Worm (Caenorhabditis elegans) whole organism, L2 larva: ENCODE results near the gene ZK1058.9.

Experiments used
- R02D3.7 ChIP-seq: fragments of 150-350 bp; optimal IDR thresholded peaks from 2 replicates; lab custom pipeline; 2014; ENCODE audit warnings: missing biosample characterization, missing genetic modification characterization
- Y55F3AM.14 ChIP-seq: fragments of 200-800 bp; sonication (Bioruptor generic); optimal IDR thresholded peaks from 2 replicates; lab custom pipeline; 2018; ENCODE audit warnings: mild to moderate bottlenecking, missing genetic modification characterization, missing compliant biosample characterization
- alr-1 ChIP-seq: fragments of 150-350 bp; optimal IDR thresholded peaks from 2 replicates; lab custom pipeline; 2014; ENCODE audit warnings: missing biosample characterization, missing genetic modification characterization
- ama-1 ChIP-seq: fragments of 150-350 bp; optimal IDR thresholded peaks from 2 replicates; lab custom pipeline; 2018; ENCODE audit warnings: inconsistent platforms
- dmd-4 ChIP-seq: sonication (generic microtip); optimal IDR thresholded peaks from 2 replicates; lab custom pipeline; 2017; ENCODE audit warnings: missing biosample characterization, missing genetic modification characterization
- egl-27 ChIP-seq: sonication (generic microtip); optimal IDR thresholded peaks from 3 replicates; lab custom pipeline; 2017; ENCODE audit warnings: missing biosample characterization, missing genetic modification reagents, missing genetic modification characterization
- elt-3 ChIP-seq: sonication (generic microtip); optimal IDR thresholded peaks from 2 replicates; lab custom pipeline; 2017; ENCODE audit warnings: missing biosample characterization, missing genetic modification characterization
- mdl-1 ChIP-seq, 2 experiments: fragments of 150-350 bp in 1 of 2; sonication (generic microtip) in 1 of 2; optimal IDR thresholded peaks; 2 replicates each; lab custom pipeline; 2017; ENCODE audit warnings: missing biosample characterization in 2 of 2, missing genetic modification characterization in 2 of 2
- nhr-12 ChIP-seq: fragments of 150-350 bp; optimal IDR thresholded peaks from 2 replicates; lab custom pipeline; 2014; ENCODE audit warnings: missing biosample characterization, missing genetic modification characterization
- nhr-129 ChIP-seq: fragments of 150-350 bp; optimal IDR thresholded peaks from 2 replicates; lab custom pipeline; 2014; ENCODE audit warnings: missing biosample characterization, missing genetic modification characterization
- nhr-237 ChIP-seq: fragments of 150-350 bp; optimal IDR thresholded peaks from 2 replicates; lab custom pipeline; 2014; ENCODE audit warnings: missing biosample characterization, missing genetic modification characterization
- snpc-4 ChIP-seq: fragments of 150-350 bp; optimal IDR thresholded peaks from 2 replicates; lab custom pipeline; 2014; ENCODE audit warnings: missing biosample characterization, missing genetic modification characterization
- zag-1 ChIP-seq: fragments of 150-350 bp; optimal IDR thresholded peaks from 2 replicates; lab custom pipeline; 2014; ENCODE audit warnings: missing biosample characterization, missing genetic modification characterization
- ztf-11 ChIP-seq: sonication (generic microtip); optimal IDR thresholded peaks from 2 replicates; lab custom pipeline; 2017; ENCODE audit warnings: missing biosample characterization, missing genetic modification characterization

- TF ChIP-seq ztf-11 (no peak), nhr-12 (tag; lab: Kevin White, UChicago) (no peak), mdl-1 (tag; optimal IDR thresholded peaks at IDR 0.05; lab: Kevin White, UChicago) (no peak), nhr-129 (tag; lab: Kevin White, UChicago) (no peak), elt-3 (tag; lab: Kevin White, UChicago) (no peak), alr-1 (tag; lab: Kevin White, UChicago) (no peak), nhr-237 (tag; lab: Kevin White, UChicago) (no peak), Y55F3AM.14 (GFP tag; lab: Kevin White, UChicago) (no peak), R02D3.7 (no peak), dmd-4 (tag; lab: Kevin White, UChicago) (no peak), egl-27 (no peak), snpc-4 (tag; lab: Kevin White, UChicago) (no peak), zag-1 (no peak), ama-1 (lab: Kevin White, UChicago) (no peak)
These were observed 32.0 kb downstream of the ZK1058.9 start for ce11 chrIII:3893992-3894391.
